Worm (Caenorhabditis elegans) whole organism, L3 larva: ENCODE data around the gene pkn-1.

ENCODE experiments used
- aly-2 ChIP-seq: fragments of 150-350 bp; optimal IDR thresholded peaks from 2 replicates; lab custom pipeline; 2014; ENCODE audit warnings: missing biosample characterization, missing genetic modification characterization
- ama-1 ChIP-seq: fragments of 150-350 bp; optimal IDR thresholded peaks from 2 replicates; lab custom pipeline; 2018
- daf-12 ChIP-seq: fragments of 150-350 bp; optimal IDR thresholded peaks from 2 replicates; lab custom pipeline; 2014; ENCODE audit warnings: missing biosample characterization, missing genetic modification reagents, missing genetic modification characterization
- egl-27 ChIP-seq: sonication (generic microtip); optimal IDR thresholded peaks from 4 replicates; lab custom pipeline; 2017; ENCODE audit warnings: missing biosample characterization, missing genetic modification reagents, missing genetic modification characterization
- elt-2 ChIP-seq: sonication (generic microtip); optimal IDR thresholded peaks from 2 replicates; lab custom pipeline; 2016; ENCODE audit warnings: missing genetic modification reagents, mild to moderate bottlenecking, missing genetic modification characterization, missing compliant biosample characterization
- fkh-2 ChIP-seq: fragments of 150-350 bp; optimal IDR thresholded peaks from 2 replicates; lab custom pipeline; 2014; ENCODE audit warnings: missing biosample characterization, missing genetic modification reagents, missing genetic modification characterization
- fos-1 ChIP-seq: fragments of 150-350 bp; optimal IDR thresholded peaks from 2 replicates; lab custom pipeline; 2014; ENCODE audit warnings: missing biosample characterization, missing genetic modification characterization
- hmg-11 ChIP-seq: sonication (generic microtip); optimal IDR thresholded peaks from 2 replicates; lab custom pipeline; 2016; ENCODE audit warnings: missing genetic modification characterization, missing compliant biosample characterization
- jun-1 ChIP-seq: fragments of 150-350 bp; optimal IDR thresholded peaks from 2 replicates; lab custom pipeline; 2014; ENCODE audit warnings: missing biosample characterization, missing genetic modification reagents, missing genetic modification characterization
- lin-15B ChIP-seq: fragments of 150-350 bp; optimal IDR thresholded peaks from 2 replicates; lab custom pipeline; 2014; ENCODE audit warnings: missing biosample characterization, missing genetic modification characterization
- lin-39 ChIP-seq: fragments of 150-350 bp; optimal IDR thresholded peaks from 2 replicates; lab custom pipeline; 2018; ENCODE audit warnings: missing biosample characterization, missing genetic modification reagents, missing genetic modification characterization
- lsy-12 ChIP-seq: sonication (generic microtip); optimal IDR thresholded peaks from 2 replicates; lab custom pipeline; 2016; ENCODE audit warnings: mild to moderate bottlenecking, missing genetic modification characterization, missing compliant biosample characterization
- mml-1 ChIP-seq: fragments of 150-350 bp; sonication (generic microtip); optimal IDR thresholded peaks from 3 replicates; lab custom pipeline; 2014; ENCODE audit warnings: missing biosample characterization, missing genetic modification characterization
- nfya-1 ChIP-seq: sonication (generic microtip); optimal IDR thresholded peaks from 2 replicates; lab custom pipeline; 2017; ENCODE audit warnings: missing genetic modification characterization, mild to moderate bottlenecking, missing compliant biosample characterization, antibody characterized with exemption, moderate library complexity; ENCODE audit not compliant: insufficient read depth
- nhr-11 ChIP-seq: fragments of 150-350 bp; optimal IDR thresholded peaks from 2 replicates; lab custom pipeline; 2014; ENCODE audit warnings: missing biosample characterization, missing genetic modification characterization
- nhr-12 ChIP-seq: fragments of 150-350 bp; optimal IDR thresholded peaks from 2 replicates; lab custom pipeline; 2014; ENCODE audit warnings: missing biosample characterization, missing genetic modification characterization
- nhr-23 ChIP-seq: fragments of 150-350 bp; optimal IDR thresholded peaks from 2 replicates; lab custom pipeline; 2014; ENCODE audit warnings: missing biosample characterization, missing genetic modification reagents, missing genetic modification characterization
- nhr-237 ChIP-seq: fragments of 150-350 bp; optimal IDR thresholded peaks from 2 replicates; lab custom pipeline; 2014; ENCODE audit warnings: missing biosample characterization, missing genetic modification characterization
- nhr-25 ChIP-seq: sonication (generic microtip); optimal IDR thresholded peaks from 2 replicates; lab custom pipeline; 2017; ENCODE audit warnings: missing biosample characterization, missing genetic modification characterization
- nhr-28 ChIP-seq: fragments of 150-350 bp; optimal IDR thresholded peaks from 2 replicates; lab custom pipeline; 2014; ENCODE audit warnings: missing biosample characterization, missing genetic modification characterization
- nhr-67 ChIP-seq: fragments of 150-350 bp; optimal IDR thresholded peaks from 2 replicates; lab custom pipeline; 2014; ENCODE audit warnings: missing biosample characterization, missing genetic modification characterization
- pha-4 ChIP-seq: fragments of 150-350 bp; optimal IDR thresholded peaks from 2 replicates; lab custom pipeline; 2014; ENCODE audit warnings: missing biosample characterization, missing genetic modification reagents, missing genetic modification characterization
- sea-2 ChIP-seq: fragments of 150-350 bp; sonication (generic microtip); optimal IDR thresholded peaks from 4 replicates; lab custom pipeline; 2014; ENCODE audit warnings: missing biosample characterization, missing genetic modification reagents, missing genetic modification characterization
- snpc-4 ChIP-seq: fragments of 150-350 bp; optimal IDR thresholded peaks from 2 replicates; lab custom pipeline; 2014; ENCODE audit warnings: missing biosample characterization, missing genetic modification characterization
- unc-39 ChIP-seq: sonication (generic microtip); optimal IDR thresholded peaks from 4 replicates; lab custom pipeline; 2017; ENCODE audit warnings: missing biosample characterization, missing genetic modification characterization
- unc-62 ChIP-seq: fragments of 150-350 bp; sonication (generic microtip); optimal IDR thresholded peaks from 4 replicates; lab custom pipeline; 2014; ENCODE audit warnings: missing biosample characterization, missing genetic modification reagents, missing genetic modification characterization
- zag-1 ChIP-seq: fragments of 150-350 bp; optimal IDR thresholded peaks from 2 replicates; lab custom pipeline; 2014; ENCODE audit warnings: missing biosample characterization, missing genetic modification characterization
- ztf-4 ChIP-seq: fragments of 150-350 bp; optimal IDR thresholded peaks from 2 replicates; lab custom pipeline; 2014; ENCODE audit warnings: missing biosample characterization, missing genetic modification characterization

Gene pkn-1

ce11 chrX:10391174-10391573 lies 5.9 kb upstream of the pkn-1 start:
- no peak for TF ChIP-seq fkh-2 (tag; lab: Kevin White, UChicago)
- peak; percentile 69 for TF ChIP-seq snpc-4 (tag; lab: Kevin White, UChicago)
- peak; percentile 23 for TF ChIP-seq hmg-11 (tag; lab: Kevin White, UChicago)
- TF ChIP-seq pha-4 (tag; lab: Kevin White, UChicago), result peak; percentile 6
- TF ChIP-seq elt-2 (tag; lab: Kevin White, UChicago), result peak; percentile 9
- TF ChIP-seq lin-15B (tag; lab: Kevin White, UChicago), result peak; percentile 59
- TF ChIP-seq nhr-25 (tag; lab: Kevin White, UChicago), result peak; percentile 86
- no peak for TF ChIP-seq unc-39 (tag; lab: Kevin White, UChicago)

DNA sequence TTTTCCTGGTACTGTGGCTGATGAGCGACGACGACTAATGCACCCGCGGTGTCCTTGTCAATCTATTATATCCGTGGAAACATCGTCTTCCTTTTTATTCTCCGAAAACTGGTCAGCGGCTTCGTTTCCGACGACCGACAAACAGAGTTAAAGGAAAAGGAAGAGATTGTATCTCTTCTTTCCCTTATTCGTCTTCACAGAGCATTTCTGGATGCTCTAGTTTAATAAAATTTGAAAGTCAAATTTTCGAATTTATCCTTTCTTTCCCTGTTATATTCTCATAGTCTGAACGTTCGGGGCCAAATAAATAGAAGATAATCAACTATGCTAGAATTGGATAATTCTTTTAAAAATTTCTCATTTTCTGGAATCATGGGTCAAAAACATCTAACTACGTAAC lies 4.2 kb upstream of the pkn-1 start:
- TF ChIP-seq lin-39 (tag; lab: Kevin White, UChicago), result no peak
- TF ChIP-seq nhr-25 (tag; lab: Kevin White, UChicago), result no peak
- TF ChIP-seq nhr-28, result no peak
- TF ChIP-seq fkh-2 (tag; lab: Kevin White, UChicago), result no peak
- TF ChIP-seq hmg-11 (tag; lab: Kevin White, UChicago), result peak; percentile 2
- TF ChIP-seq zag-1 (tag; lab: Kevin White, UChicago), result no peak
- no peak for TF ChIP-seq nhr-23

ce11 chrX:10393362-10393761 lies 3.7 kb upstream of the pkn-1 start:
- peak; percentile 57 for TF ChIP-seq nhr-25 (tag; lab: Kevin White, UChicago)
- no peak for TF ChIP-seq unc-62
- no peak for TF ChIP-seq aly-2 (tag; lab: Kevin White, UChicago)

DNA sequence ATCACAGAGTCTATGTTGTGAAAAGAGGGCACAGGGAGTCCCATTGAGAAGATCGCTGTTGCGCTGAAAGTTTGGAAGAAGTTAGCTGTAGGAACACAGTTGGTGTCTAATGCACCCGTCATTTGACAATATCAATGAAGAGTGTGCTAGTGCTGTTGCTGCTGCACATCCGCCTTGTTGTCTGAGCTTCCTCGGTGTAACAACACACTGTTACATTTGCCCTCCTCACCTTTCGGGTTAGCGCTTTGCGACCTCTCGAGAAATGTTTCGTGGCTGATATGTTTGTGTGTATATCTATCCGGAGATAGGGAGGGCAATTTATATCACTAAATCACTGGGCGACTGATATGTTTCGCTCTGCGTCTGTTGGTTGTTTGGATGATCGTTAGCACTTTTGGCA lies 2.8 kb upstream of the pkn-1 start:
- TF ChIP-seq nhr-11 (tag; lab: Kevin White, UChicago) (no peak), nfya-1 (tag; lab: Kevin White, UChicago) (peak; percentile 39), elt-2 (tag; lab: Kevin White, UChicago) (peak; percentile 34), nhr-12 (no peak), daf-12 (tag; lab: Kevin White, UChicago) (no peak)

ce11 chrX:10395177-10395576 lies 1.9 kb upstream of the pkn-1 start:
- peak; percentile 70 for TF ChIP-seq elt-2 (tag; lab: Kevin White, UChicago)
- TF ChIP-seq ztf-4 (tag; lab: Kevin White, UChicago), result no peak

DNA sequence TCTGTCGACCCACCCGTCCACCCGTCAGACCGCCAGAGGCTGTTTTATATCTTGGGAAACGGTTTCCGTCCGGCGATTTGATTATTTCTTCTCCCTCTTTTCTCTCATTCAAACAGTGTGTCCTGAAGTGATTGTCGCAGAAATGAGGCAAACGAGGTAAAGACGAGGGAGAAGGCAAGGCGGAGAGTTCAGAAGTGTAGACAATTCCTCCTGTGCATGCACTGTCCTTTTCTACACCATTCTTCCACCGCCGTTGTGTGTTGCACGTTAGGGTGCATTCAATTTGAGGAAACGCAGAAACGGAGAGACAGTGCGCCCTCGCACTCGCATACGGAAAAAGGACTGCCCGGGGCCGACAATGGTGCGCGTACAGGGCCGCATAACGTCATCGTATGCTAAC lies 1.4 kb upstream of the pkn-1 start:
- TF ChIP-seq lsy-12 (tag; lab: Kevin White, UChicago), result peak; percentile 67
- peak; percentile 30 for TF ChIP-seq nhr-23
- TF ChIP-seq pha-4 (tag; lab: Kevin White, UChicago), result peak; percentile 5
- TF ChIP-seq jun-1 (tag; lab: Kevin White, UChicago), result peak; percentile 41
- peak; percentile 9 for TF ChIP-seq elt-2 (tag; lab: Kevin White, UChicago)
- no peak for TF ChIP-seq sea-2 (GFP tag; lab: Kevin White, UChicago)
- TF ChIP-seq nhr-237 (tag; lab: Kevin White, UChicago), result no peak
- no peak for TF ChIP-seq fkh-2 (tag; lab: Kevin White, UChicago)
- no peak for TF ChIP-seq nhr-25 (tag; lab: Kevin White, UChicago)
- TF ChIP-seq mml-1 (tag; lab: Kevin White, UChicago), result no peak
- TF ChIP-seq ama-1, result no peak

ce11 chrX:10401118-10401517 lies 4.1 kb downstream of the pkn-1 start:
- TF ChIP-seq fos-1 (tag; lab: Kevin White, UChicago), result no peak
- TF ChIP-seq lin-15B (tag; lab: Kevin White, UChicago), result no peak

DNA sequence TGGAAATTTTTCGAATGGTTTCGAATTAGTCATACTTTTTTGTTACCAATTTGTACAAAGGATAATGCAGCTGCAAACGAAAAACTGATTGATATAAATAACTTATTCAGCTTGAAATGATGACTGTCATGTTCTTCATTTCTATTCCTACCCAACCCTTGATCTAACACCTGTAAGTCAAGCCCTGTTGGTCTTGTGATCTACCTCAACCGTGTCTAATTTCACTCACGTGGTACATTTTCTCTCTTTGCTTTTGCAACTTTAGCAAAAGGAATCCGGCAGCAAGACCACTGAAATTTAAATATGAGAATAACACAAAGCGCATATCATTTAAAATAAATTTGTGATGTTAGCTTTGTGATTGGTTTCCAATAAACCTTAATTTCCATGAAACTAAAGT lies 7.0 kb downstream of the pkn-1 start:
- no peak for TF ChIP-seq elt-2 (tag; lab: Kevin White, UChicago)
- TF ChIP-seq pha-4 (tag; lab: Kevin White, UChicago), result no peak
- TF ChIP-seq egl-27 (tag; lab: Kevin White, UChicago), result no peak
- TF ChIP-seq nhr-67 (tag; lab: Kevin White, UChicago), result no peak
- no peak for TF ChIP-seq ama-1
- no peak for TF ChIP-seq mml-1 (tag; lab: Kevin White, UChicago)
- no peak for TF ChIP-seq nhr-28
